Fruit fly (Drosophila melanogaster) whole organism, pupa: Measurements from ENCODE around the gene Cyp28d1.

ENCODE experiments used
- CG13204 ChIP-seq: fragments of 200-800 bp; sonication (Bioruptor generic); optimal IDR thresholded peaks from 2 replicates; lab custom pipeline; 2018; ENCODE audit warnings: missing biosample characterization, mild to moderate bottlenecking, missing genetic modification characterization, moderate library complexity
- CG14655 ChIP-seq: fragments of 200-800 bp; sonication (Bioruptor generic); optimal IDR thresholded peaks from 3 replicates; lab custom pipeline; 2017; ENCODE audit warnings: mild to moderate bottlenecking, missing biosample characterization, missing genetic modification reagents, missing genetic modification characterization
- CG8159 ChIP-seq: fragments of 200-800 bp; sonication (Bioruptor generic); optimal IDR thresholded peaks from 3 replicates; lab custom pipeline; 2018; ENCODE audit warnings: missing biosample characterization, mild to moderate bottlenecking, missing genetic modification characterization, moderate library complexity

DNA sequence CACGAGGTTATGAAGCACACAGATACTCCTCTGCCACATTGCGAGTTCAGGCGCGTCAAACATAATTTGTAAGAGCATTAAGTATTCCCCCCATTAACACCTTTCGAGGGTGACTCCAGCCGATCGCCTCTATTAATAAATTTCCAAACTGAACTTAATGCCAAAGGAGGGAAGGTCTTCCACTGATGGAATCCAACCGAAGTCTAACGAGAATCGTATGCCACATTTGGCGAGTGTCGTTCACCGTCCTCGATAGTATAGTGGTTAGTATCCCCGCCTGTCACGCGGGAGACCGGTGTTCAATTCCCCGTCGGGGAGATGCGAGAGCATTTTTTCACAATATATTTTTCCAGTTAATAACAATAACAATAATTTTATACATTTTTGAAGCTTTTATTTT lies 30.3 kb downstream of the Cyp28d1 start:
- TF ChIP-seq CG14655 (GFP tag; lab: Kevin White, UChicago) (no peak), CG8159 (no peak), CG13204 (GFP tag; lab: Kevin White, UChicago) (no peak)
